Worm (Caenorhabditis elegans) whole organism, L2 larva: ENCODE results near the gene ugt-23.
A peak's percentile ranks its signal among the peaks of the same experiment; 100 is the strongest.

Source experiments
- C34F6.9 ChIP-seq: fragments of 150-350 bp; optimal IDR thresholded peaks from 2 replicates; lab custom pipeline; 2014; ENCODE audit warnings: missing biosample characterization, missing genetic modification characterization
- F13H6.1 ChIP-seq: sonication (generic microtip); optimal IDR thresholded peaks from 2 replicates; lab custom pipeline; 2016; ENCODE audit warnings: missing genetic modification characterization, missing compliant biosample characterization
- R02D3.7 ChIP-seq: fragments of 150-350 bp; optimal IDR thresholded peaks from 2 replicates; lab custom pipeline; 2014; ENCODE audit warnings: missing biosample characterization, missing genetic modification characterization
- Y55F3AM.14 ChIP-seq: fragments of 200-800 bp; sonication (Bioruptor generic); optimal IDR thresholded peaks from 2 replicates; lab custom pipeline; 2018; ENCODE audit warnings: mild to moderate bottlenecking, missing genetic modification characterization, missing compliant biosample characterization
- ZK546.5 ChIP-seq: sonication (generic microtip); optimal IDR thresholded peaks from 2 replicates; lab custom pipeline; 2017; ENCODE audit warnings: missing biosample characterization, missing genetic modification characterization
- ama-1 ChIP-seq: fragments of 150-350 bp; optimal IDR thresholded peaks from 2 replicates; lab custom pipeline; 2018; ENCODE audit warnings: inconsistent platforms
- blmp-1 ChIP-seq: sonication (generic microtip); optimal IDR thresholded peaks from 2 replicates; lab custom pipeline; 2017; ENCODE audit warnings: missing genetic modification characterization, mild to moderate bottlenecking, missing compliant biosample characterization, antibody characterized with exemption, moderate library complexity; ENCODE audit not compliant: insufficient read depth
- ceh-16 ChIP-seq: fragments of 150-350 bp; optimal IDR thresholded peaks from 2 replicates; lab custom pipeline; 2014; ENCODE audit warnings: missing biosample characterization, missing genetic modification characterization
- ceh-82 ChIP-seq: fragments of 150-350 bp; optimal IDR thresholded peaks from 2 replicates; lab custom pipeline; 2014; ENCODE audit warnings: missing biosample characterization, missing genetic modification characterization
- dmd-4 ChIP-seq: sonication (generic microtip); optimal IDR thresholded peaks from 2 replicates; lab custom pipeline; 2017; ENCODE audit warnings: missing biosample characterization, missing genetic modification characterization
- egl-27 ChIP-seq: sonication (generic microtip); optimal IDR thresholded peaks from 3 replicates; lab custom pipeline; 2017; ENCODE audit warnings: missing biosample characterization, missing genetic modification reagents, missing genetic modification characterization
- elt-1 ChIP-seq: fragments of 150-350 bp; optimal IDR thresholded peaks from 2 replicates; lab custom pipeline; 2014; ENCODE audit warnings: missing biosample characterization, missing genetic modification characterization
- fos-1 ChIP-seq: fragments of 150-350 bp; optimal IDR thresholded peaks from 2 replicates; lab custom pipeline; 2014; ENCODE audit warnings: missing biosample characterization, missing genetic modification characterization
- gmeb-1 ChIP-seq: fragments of 150-350 bp; optimal IDR thresholded peaks from 2 replicates; lab custom pipeline; 2014; ENCODE audit warnings: missing biosample characterization, missing genetic modification characterization
- lin-11 ChIP-seq: fragments of 150-350 bp; sonication (generic microtip); optimal IDR thresholded peaks from 2 replicates; lab custom pipeline; 2014; ENCODE audit warnings: missing biosample characterization, missing genetic modification characterization, inconsistent platforms, mixed read lengths
- lin-13 ChIP-seq: fragments of 150-350 bp; optimal IDR thresholded peaks from 2 replicates; lab custom pipeline; 2014; ENCODE audit warnings: missing biosample characterization, missing genetic modification reagents, missing genetic modification characterization
- lin-39 ChIP-seq: fragments of 150-350 bp; optimal IDR thresholded peaks from 2 replicates; lab custom pipeline; 2014; ENCODE audit warnings: missing biosample characterization, missing genetic modification reagents, missing genetic modification characterization
- lsy-2 ChIP-seq, 2 experiments: fragments of 150-350 bp in 1 of 2; sonication (generic microtip) in 1 of 2; optimal IDR thresholded peaks; 2 replicates each; lab custom pipeline; 2014 to 2017; ENCODE audit warnings: missing biosample characterization in 2 of 2, missing genetic modification characterization in 2 of 2
- mbf-1 ChIP-seq: sonication (generic microtip); optimal IDR thresholded peaks from 2 replicates; lab custom pipeline; 2017; ENCODE audit warnings: missing biosample characterization, missing genetic modification characterization
- mdl-1 ChIP-seq, 2 experiments: fragments of 150-350 bp in 1 of 2; sonication (generic microtip) in 1 of 2; optimal IDR thresholded peaks; 2 replicates each; lab custom pipeline; 2017; ENCODE audit warnings: missing biosample characterization in 2 of 2, missing genetic modification characterization in 2 of 2
- nhr-10 ChIP-seq: sonication (generic microtip); optimal IDR thresholded peaks from 2 replicates; lab custom pipeline; 2017; ENCODE audit warnings: missing biosample characterization, missing genetic modification characterization
- nhr-12 ChIP-seq: fragments of 150-350 bp; optimal IDR thresholded peaks from 2 replicates; lab custom pipeline; 2014; ENCODE audit warnings: missing biosample characterization, missing genetic modification characterization
- nhr-129 ChIP-seq: fragments of 150-350 bp; optimal IDR thresholded peaks from 2 replicates; lab custom pipeline; 2014; ENCODE audit warnings: missing biosample characterization, missing genetic modification characterization
- nhr-21 ChIP-seq: fragments of 150-350 bp; optimal IDR thresholded peaks from 2 replicates; lab custom pipeline; 2014; ENCODE audit warnings: missing biosample characterization, missing genetic modification characterization
- nhr-23 ChIP-seq: fragments of 150-350 bp; optimal IDR thresholded peaks from 2 replicates; lab custom pipeline; 2014; ENCODE audit warnings: missing biosample characterization, missing genetic modification reagents, missing genetic modification characterization
- nhr-237 ChIP-seq: fragments of 150-350 bp; optimal IDR thresholded peaks from 2 replicates; lab custom pipeline; 2014; ENCODE audit warnings: missing biosample characterization, missing genetic modification characterization
- sem-4 ChIP-seq: fragments of 150-350 bp; optimal IDR thresholded peaks from 2 replicates; lab custom pipeline; 2014; ENCODE audit warnings: missing biosample characterization, missing genetic modification reagents, missing genetic modification characterization
- skn-1 ChIP-seq: sonication (generic microtip); optimal IDR thresholded peaks from 2 replicates; lab custom pipeline; 2017; ENCODE audit warnings: missing biosample characterization, missing genetic modification characterization
- sma-3 ChIP-seq: sonication (generic microtip); optimal IDR thresholded peaks from 2 replicates; lab custom pipeline; 2016; ENCODE audit warnings: missing genetic modification reagents, missing genetic modification characterization, missing compliant biosample characterization
- sma-9 ChIP-seq, 2 experiments: fragments of 150-350 bp in 1 of 2; sonication (generic microtip) in 1 of 2; optimal IDR thresholded peaks; 2 replicates each; lab custom pipeline; 2014 to 2016; ENCODE audit warnings: missing genetic modification characterization in 2 of 2, mild to moderate bottlenecking in 1 of 2, missing biosample characterization in 1 of 2, missing compliant biosample characterization in 1 of 2, missing genetic modification reagents in 1 of 2, moderate library complexity in 1 of 2
- unc-39 ChIP-seq: fragments of 150-350 bp; optimal IDR thresholded peaks from 2 replicates; lab custom pipeline; 2014; ENCODE audit warnings: missing biosample characterization, missing genetic modification characterization
- unc-55 ChIP-seq: fragments of 150-350 bp; sonication (generic microtip); optimal IDR thresholded peaks from 3 replicates; lab custom pipeline; 2014; ENCODE audit warnings: missing biosample characterization, missing genetic modification reagents, missing genetic modification characterization
- zag-1 ChIP-seq: fragments of 150-350 bp; optimal IDR thresholded peaks from 2 replicates; lab custom pipeline; 2014; ENCODE audit warnings: missing biosample characterization, missing genetic modification characterization
- ztf-1 ChIP-seq: fragments of 200-800 bp; sonication (Bioruptor generic); conservative IDR thresholded peaks from 2 replicates; pipeline ENCODE4 v1.3.6; 2022; ENCODE audit warnings: missing genetic modification characterization, missing compliant biosample characterization
- ztf-11 ChIP-seq: sonication (generic microtip); optimal IDR thresholded peaks from 2 replicates; lab custom pipeline; 2017; ENCODE audit warnings: missing biosample characterization, missing genetic modification characterization
- ztf-4 ChIP-seq: fragments of 150-350 bp; optimal IDR thresholded peaks from 2 replicates; lab custom pipeline; 2014; ENCODE audit warnings: missing biosample characterization, missing genetic modification characterization

ugt-23 gene

ce11 chrX:9932226-9932773, 7.3 kb upstream of the ugt-23 start, which contains the start of gene tsp-21 (continued):
- TF ChIP-seq mdl-1 (tag; optimal IDR thresholded peaks at IDR 0.05; lab: Kevin White, UChicago) (peak in 1 of 2 experiments; percentile 21), elt-1 (tag; lab: Kevin White, UChicago) (no peak), dmd-4 (no peak), ztf-1 (no peak)

DNA sequence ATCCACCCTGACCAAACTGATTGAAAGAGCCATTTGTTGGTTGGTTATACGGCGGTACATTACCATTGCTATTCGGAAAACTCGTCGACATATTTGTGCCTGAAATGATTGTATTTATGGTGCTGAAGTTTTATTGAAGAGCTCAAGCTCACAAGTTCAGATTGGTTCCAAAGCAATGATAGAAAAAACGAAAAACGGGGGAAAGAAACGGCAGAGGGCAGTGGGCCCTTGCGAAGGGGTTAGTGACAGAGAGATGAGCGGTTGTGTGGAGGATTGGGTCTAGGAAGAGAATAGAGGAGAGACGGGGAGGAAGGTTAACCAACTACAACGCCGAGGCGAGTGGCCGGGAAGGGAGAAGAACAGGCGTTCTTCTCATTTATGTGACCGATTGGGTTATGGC, 6.4 kb upstream of the ugt-23 start, which contains the start of gene nra-3:
nra-3 (minus strand) TSS at position 101 of the 400 bp plus-strand sequence.
- TF ChIP-seq F13H6.1 (tag; lab: Kevin White, UChicago) = peak; percentile 17
- no peak for TF ChIP-seq ztf-11 (tag; lab: Kevin White, UChicago)
- no peak for TF ChIP-seq nhr-12 (tag; lab: Kevin White, UChicago)

- TF ChIP-seq nhr-23 (tag; lab: Kevin White, UChicago) = no peak
- no peak for TF ChIP-seq nhr-129
- TF ChIP-seq egl-27 = no peak
- peak; percentile 29 for TF ChIP-seq nhr-21 (tag; lab: Kevin White, UChicago)
- TF ChIP-seq nhr-10 (tag; lab: Kevin White, UChicago) = no peak
- no peak for TF ChIP-seq skn-1 (tag; lab: Kevin White, UChicago)
- no peak for TF ChIP-seq ztf-11 (tag; lab: Kevin White, UChicago)
- TF ChIP-seq C34F6.9 = peak; percentile 30
- TF ChIP-seq gmeb-1 (tag; lab: Kevin White, UChicago) = no peak
- TF ChIP-seq lin-13 = no peak
- no peak for TF ChIP-seq mbf-1 (tag; lab: Kevin White, UChicago)
- no peak for TF ChIP-seq ceh-82 (tag; lab: Kevin White, UChicago)
These were observed 3.0 kb upstream of the ugt-23 start for ce11 chrX:9927993-9928392.

- TF ChIP-seq sem-4 (tag; lab: Kevin White, UChicago) = no peak
- no peak for TF ChIP-seq elt-1 (tag; lab: Kevin White, UChicago)
- TF ChIP-seq ama-1 (lab: Kevin White, UChicago) = no peak
- no peak for TF ChIP-seq nhr-12 (tag; lab: Kevin White, UChicago)
- TF ChIP-seq ZK546.5 (tag; lab: Kevin White, UChicago) = no peak
- no peak for TF ChIP-seq sma-3
- TF ChIP-seq dmd-4 = no peak
- TF ChIP-seq sma-9 (GFP tag; optimal IDR thresholded peaks at IDR 0.05; lab: Kevin White, UChicago) = no peak
- no peak for TF ChIP-seq sma-9 (tag; optimal IDR thresholded peaks at IDR 0.05; lab: Kevin White, UChicago)
- TF ChIP-seq blmp-1 (tag; lab: Kevin White, UChicago) = no peak
- TF ChIP-seq skn-1 (tag; lab: Kevin White, UChicago) = no peak
- no peak for TF ChIP-seq mdl-1 (tag; optimal IDR thresholded peaks at IDR 0.05; lab: Kevin White, UChicago)
- no peak for TF ChIP-seq nhr-10 (tag; lab: Kevin White, UChicago)
- no peak for TF ChIP-seq lin-39 (tag; lab: Kevin White, UChicago)
These were observed 3.7 kb downstream of the ugt-23 start, which contains the start of gene C17G1.2 for ce11 chrX:9921257-9921656. Gene C17G1.2, plus strand, starts transcription at chrX:9921557.

DNA sequence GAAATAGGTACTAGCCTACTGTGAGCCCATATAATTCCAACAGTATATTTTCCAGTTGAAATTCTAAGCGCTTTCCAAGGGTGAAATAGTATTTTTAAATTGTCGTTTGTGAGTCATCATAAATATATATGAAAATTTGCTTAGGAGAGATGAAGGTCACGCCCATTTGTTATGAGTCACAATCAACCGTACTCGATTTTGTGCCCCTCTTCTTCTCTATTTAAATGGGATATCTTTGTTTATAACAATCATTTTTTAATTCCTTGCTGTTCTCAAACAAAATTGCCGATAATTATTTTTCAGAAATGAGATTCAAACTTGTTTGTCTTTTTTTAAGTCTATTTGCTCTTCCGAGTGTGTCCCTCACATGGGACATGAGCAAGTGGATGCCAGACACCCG, 6.0 kb downstream of the ugt-23 start, which contains the start of gene folr-1:
folr-1 (plus strand) TSS at position 301 of the 400 bp plus-strand sequence.
- no peak for TF ChIP-seq sma-3
- TF ChIP-seq nhr-10 (tag; lab: Kevin White, UChicago) = no peak
- no peak for TF ChIP-seq unc-39 (tag; lab: Kevin White, UChicago)
- TF ChIP-seq ceh-16 (tag; lab: Kevin White, UChicago) = no peak
- no peak for TF ChIP-seq blmp-1 (tag; lab: Kevin White, UChicago)
- no peak for TF ChIP-seq R02D3.7 (tag; lab: Kevin White, UChicago)
- no peak for TF ChIP-seq fos-1 (tag; lab: Kevin White, UChicago)
- TF ChIP-seq unc-55 (GFP tag; lab: Kevin White, UChicago) = no peak
- TF ChIP-seq nhr-237 (tag; lab: Kevin White, UChicago) = no peak
- no peak for TF ChIP-seq lin-11 (tag; lab: Kevin White, UChicago)
- no peak for TF ChIP-seq zag-1 (tag; lab: Kevin White, UChicago)
- TF ChIP-seq Y55F3AM.14 (GFP tag; lab: Kevin White, UChicago) = no peak
- no peak for TF ChIP-seq nhr-21 (tag; lab: Kevin White, UChicago)
- no peak for TF ChIP-seq lsy-2 (tag; optimal IDR thresholded peaks at IDR 0.05; lab: Kevin White, UChicago)
- TF ChIP-seq nhr-129 = no peak
- TF ChIP-seq egl-27 = no peak
- no peak for TF ChIP-seq ztf-4 (tag; lab: Kevin White, UChicago)
- no peak for TF ChIP-seq F13H6.1 (tag; lab: Kevin White, UChicago)
